Worm (Caenorhabditis elegans): ENCODE data around the gene arrd-19.

DNA sequence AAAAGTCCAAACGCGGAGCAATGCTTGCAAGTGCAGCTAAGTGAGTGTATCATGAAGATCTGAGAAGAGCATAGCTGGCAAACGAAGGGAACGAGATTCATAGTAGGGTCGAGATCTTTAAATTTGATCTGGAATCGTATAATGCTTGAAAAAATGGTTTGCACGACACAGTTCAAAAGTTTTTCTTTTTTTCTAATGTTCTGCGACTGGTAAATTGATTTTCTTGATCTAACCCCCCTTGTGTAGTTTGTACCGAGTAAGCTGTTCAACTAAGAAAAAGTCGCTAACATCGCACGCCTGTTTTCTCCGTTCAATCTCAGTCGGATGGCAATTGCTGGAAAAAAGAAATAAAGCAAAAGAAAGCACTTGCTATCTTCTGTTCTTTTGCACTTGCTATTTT, 5.1 kb upstream of the arrd-19 start, which contains the start of gene C17B7.14:
- TF ChIP-seq ama-1 (optimal IDR thresholded peaks at IDR 0.05), result no peak
- no peak for TF ChIP-seq K09A11.1 (tag; optimal IDR thresholded peaks at IDR 0.05; ENCODE audit: insufficient read depth)
- TF ChIP-seq nhr-11 (tag; optimal IDR thresholded peaks at IDR 0.05), result no peak

All from whole organism, late embryonic.